Worm (Caenorhabditis elegans): Measurements from ENCODE around the gene Y51H4A.935.
"Not testable (repeated sequence)": the region's sequence is repeated elsewhere in the genome, so short reads cannot be mapped to it uniquely, and the experiment has no call there.

Y51H4A.935 gene

DNA sequence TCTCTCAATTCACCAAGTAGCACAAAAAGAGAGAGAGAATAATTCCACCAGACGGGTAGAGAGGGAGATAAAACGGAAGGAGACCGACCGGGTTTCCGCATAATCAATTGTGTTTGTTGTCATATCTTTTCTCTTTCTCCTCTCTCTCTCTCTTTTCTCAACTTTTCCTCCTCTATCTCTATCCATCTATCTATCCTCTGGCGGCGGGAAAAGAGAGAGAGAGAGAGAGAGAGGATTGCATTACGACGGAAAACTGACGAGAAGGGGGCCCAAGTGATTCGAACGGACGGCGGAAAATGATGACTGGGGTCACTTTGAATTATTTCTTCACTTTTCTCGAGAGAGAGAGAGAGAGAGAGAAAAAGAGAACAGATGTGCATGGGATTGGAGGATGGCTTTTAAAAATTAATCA is 9.0 kb downstream of the Y51H4A.935 start:
- peak; percentile 24 for TF ChIP-seq him-1 (tag; optimal IDR thresholded peaks at IDR 0.05)
- no peak for TF ChIP-seq dao-5 (tag; optimal IDR thresholded peaks at IDR 0.05)

DNA sequence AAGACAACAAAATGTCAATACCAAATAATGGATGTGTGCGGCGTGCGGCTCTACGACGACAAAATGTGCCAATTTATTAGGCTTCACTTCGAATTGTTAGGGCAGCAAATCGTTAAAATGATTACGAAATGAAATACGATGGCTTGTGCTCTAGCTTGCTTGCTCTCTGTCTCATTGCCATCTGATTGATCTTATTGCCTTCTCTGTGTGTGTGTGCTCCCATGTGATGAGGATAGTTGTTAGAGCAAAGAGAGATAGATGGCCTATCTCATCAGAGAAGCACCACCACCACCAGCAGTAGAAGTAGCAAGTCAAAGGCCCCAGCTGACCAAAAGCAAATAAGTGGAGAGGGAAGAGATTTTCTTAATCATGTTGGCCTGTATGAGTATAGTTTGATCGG is 10.5 kb downstream of the Y51H4A.935 start:
- no peak for TF ChIP-seq W03F9.2 (tag; optimal IDR thresholded peaks at IDR 0.05)
- TF ChIP-seq him-1 (tag; optimal IDR thresholded peaks at IDR 0.05): no peak
- TF ChIP-seq dao-5 (tag; optimal IDR thresholded peaks at IDR 0.05): no peak

DNA sequence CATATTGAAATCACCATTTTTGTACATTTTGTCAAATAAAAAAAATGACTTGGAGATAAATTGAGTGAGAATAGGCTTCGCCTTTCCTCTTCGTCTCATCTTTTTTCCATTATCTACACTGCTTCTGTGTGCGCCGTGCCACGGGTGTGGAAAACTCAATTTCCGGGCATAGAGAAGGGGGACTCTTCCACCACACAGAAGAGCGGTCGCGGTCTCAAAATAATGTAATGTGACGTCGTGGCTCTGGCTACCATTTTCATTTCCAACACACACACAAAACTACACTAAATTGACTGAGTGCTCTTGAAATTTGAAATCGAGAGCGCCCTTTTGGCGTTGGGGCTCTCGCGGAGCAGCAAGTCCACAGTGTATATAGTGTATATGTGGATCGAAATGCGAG is 13.0 kb downstream of the Y51H4A.935 start:
- TF ChIP-seq him-1 (tag; optimal IDR thresholded peaks at IDR 0.05) (no peak), dao-5 (tag; optimal IDR thresholded peaks at IDR 0.05) (no peak), W03F9.2 (tag; optimal IDR thresholded peaks at IDR 0.05) (no peak)

DNA sequence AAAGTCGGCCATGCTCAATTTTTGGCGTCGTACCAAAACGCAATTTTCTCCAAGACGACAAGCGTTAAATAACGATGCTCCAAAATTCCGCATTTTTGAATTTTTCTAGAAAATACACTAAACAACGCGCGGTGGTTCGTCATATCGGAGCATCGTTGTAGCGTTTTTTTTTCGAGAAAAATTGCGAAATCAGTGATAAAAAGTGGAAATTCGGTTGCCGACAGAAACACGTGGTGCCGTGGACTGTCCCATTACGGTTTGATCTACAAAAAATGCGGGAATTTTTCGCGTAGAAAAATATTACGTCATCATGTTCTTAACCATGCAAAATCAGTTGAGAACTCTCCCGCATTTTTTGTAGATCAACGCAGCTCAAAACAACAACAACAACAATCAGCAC is 14.1 kb downstream of the Y51H4A.935 start:
- TF ChIP-seq W03F9.2 (tag; optimal IDR thresholded peaks at IDR 0.05): no peak
- no peak for TF ChIP-seq him-1 (tag; optimal IDR thresholded peaks at IDR 0.05)
- no peak for TF ChIP-seq dao-5 (tag; optimal IDR thresholded peaks at IDR 0.05)

ce11 chrIV:16492327-16492726 is 14.7 kb downstream of the Y51H4A.935 start:
- TF ChIP-seq dao-5 (tag; optimal IDR thresholded peaks at IDR 0.05): peak; percentile 12
- peak; percentile 49 for TF ChIP-seq him-1 (tag; optimal IDR thresholded peaks at IDR 0.05)
- peak; percentile 43 for TF ChIP-seq W03F9.2 (tag; optimal IDR thresholded peaks at IDR 0.05)

- peak; percentile 89 for TF ChIP-seq him-1 (tag; optimal IDR thresholded peaks at IDR 0.05)
- no peak for TF ChIP-seq dao-5 (tag; optimal IDR thresholded peaks at IDR 0.05)
Measured at ce11 chrIV:16491411-16492036, 15.5 kb downstream of the Y51H4A.935 start.

DNA sequence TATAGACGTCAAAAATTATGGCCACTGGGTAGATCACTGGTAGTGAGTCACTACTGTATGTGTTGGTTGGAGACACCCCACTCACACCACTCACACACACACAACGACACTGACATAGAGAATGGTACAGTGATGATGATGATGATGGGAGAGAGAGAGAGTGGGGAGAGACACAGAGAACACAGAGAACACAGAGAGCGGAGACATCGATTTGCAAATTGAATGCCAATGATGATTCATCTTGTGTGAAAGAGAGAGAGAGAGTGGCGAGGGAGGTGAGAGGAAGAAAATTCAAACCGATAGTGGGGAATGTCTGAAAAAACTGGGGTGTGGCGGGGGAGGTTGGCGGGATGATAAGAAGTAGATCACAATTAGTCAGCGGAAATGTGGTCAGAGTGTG is 17.1 kb downstream of the Y51H4A.935 start:
- TF ChIP-seq W03F9.2 (tag; optimal IDR thresholded peaks at IDR 0.05) (peak; percentile 31), him-1 (tag; optimal IDR thresholded peaks at IDR 0.05) (no peak)

ce11 chrIV:16488921-16489320 is 18.1 kb downstream of the Y51H4A.935 start, which contains the start of gene rho-1:
Gene rho-1, minus strand, starts transcription at chrIV:16489021.
- no peak for TF ChIP-seq him-1 (tag; optimal IDR thresholded peaks at IDR 0.05)
- TF ChIP-seq dao-5 (tag; optimal IDR thresholded peaks at IDR 0.05): no peak
- no peak for TF ChIP-seq W03F9.2 (tag; optimal IDR thresholded peaks at IDR 0.05)

DNA sequence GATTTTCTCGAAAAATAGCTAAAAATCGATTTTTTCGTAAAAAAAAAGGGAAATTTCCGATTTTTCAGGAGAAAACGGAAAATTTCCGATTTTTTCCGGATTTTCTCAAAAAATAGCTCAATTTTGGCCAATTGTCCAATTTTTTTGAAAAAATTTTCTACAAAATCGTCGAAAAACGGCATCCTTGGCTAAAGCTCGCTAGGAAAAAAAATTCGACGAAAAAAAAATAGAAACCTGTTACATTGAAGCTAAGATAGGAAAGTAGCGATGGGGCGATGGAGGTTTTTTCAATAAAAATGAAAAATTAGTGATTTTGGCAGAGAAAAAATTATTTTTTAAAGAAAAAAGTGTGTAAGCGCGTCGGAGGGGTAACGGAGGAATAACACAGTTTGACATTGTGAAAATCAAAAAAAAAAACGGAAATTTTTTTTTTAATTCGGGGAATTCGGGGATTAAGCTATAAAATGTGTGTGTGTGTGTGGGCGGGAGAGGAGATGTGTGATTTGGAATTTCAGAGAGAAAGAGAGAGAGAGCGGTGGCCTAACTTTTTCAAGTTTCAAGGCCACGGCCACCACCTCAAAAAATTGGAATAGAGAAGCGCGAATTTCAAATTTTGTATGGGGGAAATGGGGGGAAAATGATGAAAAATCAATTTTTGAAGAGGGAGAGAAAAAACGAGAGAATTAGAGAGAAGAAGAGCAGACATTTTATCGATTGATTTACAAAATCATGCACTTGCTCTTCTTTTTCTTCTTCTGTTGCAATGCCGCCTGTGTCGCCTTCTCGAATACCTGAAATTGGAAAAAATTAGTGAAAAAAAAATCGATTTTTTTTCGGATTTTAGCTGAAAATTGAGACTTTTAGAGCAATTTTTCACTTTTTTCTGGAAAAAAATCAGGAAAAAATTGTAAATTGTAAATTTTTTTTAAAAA is 23.5 kb downstream of the Y51H4A.935 start:
- no peak for TF ChIP-seq him-1 (tag; optimal IDR thresholded peaks at IDR 0.05)
- TF ChIP-seq W03F9.2 (tag; optimal IDR thresholded peaks at IDR 0.05): no peak
- no peak for TF ChIP-seq dao-5 (tag; optimal IDR thresholded peaks at IDR 0.05)

DNA sequence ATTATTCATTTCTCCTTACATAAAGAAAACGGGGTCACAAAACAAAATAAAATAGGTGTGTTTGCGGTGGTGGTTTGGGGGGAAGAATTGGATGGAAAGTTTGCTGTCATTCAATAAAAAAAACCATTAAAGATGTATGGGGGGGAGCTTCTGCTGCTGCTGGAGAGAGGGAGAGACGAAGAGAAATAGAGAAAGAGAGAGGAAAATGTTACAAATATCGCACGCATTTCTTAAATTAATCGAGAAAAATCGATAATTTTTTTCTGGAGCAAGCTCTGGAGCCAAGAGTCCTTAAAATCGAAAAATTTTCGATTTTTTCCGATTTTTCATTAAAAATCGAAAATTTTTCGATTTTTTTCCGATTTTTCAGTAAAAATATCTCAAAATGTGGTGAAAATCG is 24.2 kb downstream of the Y51H4A.935 start:
- TF ChIP-seq him-1 (tag; optimal IDR thresholded peaks at IDR 0.05): no peak
- no peak for TF ChIP-seq W03F9.2 (tag; optimal IDR thresholded peaks at IDR 0.05)
- no peak for TF ChIP-seq dao-5 (tag; optimal IDR thresholded peaks at IDR 0.05)

ce11 chrIV:16480888-16481287 is 26.1 kb downstream of the Y51H4A.935 start, which contains the start of gene Y51H4A.938:
Gene Y51H4A.938, plus strand, starts transcription at chrIV:16481188.
- TF ChIP-seq dao-5, him-1, W03F9.2 (tag; optimal IDR thresholded peaks at IDR 0.05): not testable (repeated sequence)

DNA sequence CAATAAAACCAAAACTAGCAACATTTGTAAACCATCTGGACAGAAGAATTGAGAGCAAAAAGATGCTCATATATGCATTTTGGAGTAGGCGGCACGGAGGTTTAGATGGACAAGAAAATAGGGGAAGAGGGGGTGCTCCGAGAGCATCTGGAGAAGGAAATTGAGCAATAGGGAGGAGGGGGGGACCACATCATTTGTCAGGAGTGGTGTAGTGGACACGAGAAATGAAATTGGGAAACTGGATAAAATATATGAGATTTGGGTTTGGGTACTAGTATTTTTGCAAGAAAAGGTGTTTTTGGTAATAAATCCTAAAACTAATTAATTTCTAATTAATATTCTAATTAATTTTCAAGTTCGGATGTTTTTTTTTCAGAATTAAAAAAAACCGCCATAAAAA is 29.9 kb downstream of the Y51H4A.935 start, which contains the start of gene Y51H4A.1:
TSS of gene Y51H4A.1 (minus strand) at position 127 of the 400 bp plus-strand sequence.
- no peak for TF ChIP-seq W03F9.2 (tag; optimal IDR thresholded peaks at IDR 0.05)
- TF ChIP-seq dao-5 (tag; optimal IDR thresholded peaks at IDR 0.05): no peak
- TF ChIP-seq him-1 (tag; optimal IDR thresholded peaks at IDR 0.05): no peak

DNA sequence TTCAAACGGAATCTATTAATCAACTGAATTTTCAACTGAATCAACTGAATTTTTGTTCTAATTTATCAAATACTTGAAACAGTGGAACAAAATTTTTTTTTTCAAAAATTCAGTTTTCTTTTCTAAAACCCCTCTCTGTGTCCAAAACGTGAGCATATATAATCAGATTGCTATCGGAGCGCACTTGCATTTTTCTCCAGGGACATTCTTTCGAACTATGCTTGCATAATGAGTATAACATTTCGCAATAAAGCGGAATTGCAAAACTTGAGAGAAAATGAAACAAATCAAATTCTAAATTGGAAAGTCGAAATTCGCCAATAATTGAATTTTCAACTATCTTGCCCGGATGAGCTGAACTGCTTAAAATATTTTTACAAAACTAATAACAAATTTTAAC is 31.0 kb downstream of the Y51H4A.935 start:
- TF ChIP-seq him-1 (tag; optimal IDR thresholded peaks at IDR 0.05): no peak
- no peak for TF ChIP-seq W03F9.2 (tag; optimal IDR thresholded peaks at IDR 0.05)
- TF ChIP-seq dao-5 (tag; optimal IDR thresholded peaks at IDR 0.05): no peak

DNA sequence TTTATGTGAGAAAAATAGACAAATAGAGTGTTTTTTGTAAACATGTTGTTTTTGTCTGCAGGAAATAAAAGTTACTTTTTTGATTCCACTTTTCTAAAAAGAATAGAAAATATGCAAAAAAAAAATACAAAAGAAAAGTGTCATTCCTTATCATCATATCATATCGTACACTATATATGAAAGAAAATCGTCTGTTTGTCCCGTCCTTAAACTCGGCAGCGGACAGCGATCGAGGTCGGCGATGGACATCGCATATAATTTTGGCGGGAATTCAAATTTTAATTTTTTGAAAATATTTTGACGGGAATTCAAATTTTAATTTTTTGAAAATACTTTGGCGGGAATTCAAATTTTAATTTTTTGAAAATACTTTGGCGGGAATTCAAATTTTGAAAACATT is 35.5 kb downstream of the Y51H4A.935 start:
- TF ChIP-seq W03F9.2 (tag; optimal IDR thresholded peaks at IDR 0.05) (no peak), him-1 (tag; optimal IDR thresholded peaks at IDR 0.05) (no peak), dao-5 (tag; optimal IDR thresholded peaks at IDR 0.05) (no peak)

Data from whole organism, L4/young adult.